Worm (Caenorhabditis elegans): ENCODE data around the gene T01G1.4.

DNA sequence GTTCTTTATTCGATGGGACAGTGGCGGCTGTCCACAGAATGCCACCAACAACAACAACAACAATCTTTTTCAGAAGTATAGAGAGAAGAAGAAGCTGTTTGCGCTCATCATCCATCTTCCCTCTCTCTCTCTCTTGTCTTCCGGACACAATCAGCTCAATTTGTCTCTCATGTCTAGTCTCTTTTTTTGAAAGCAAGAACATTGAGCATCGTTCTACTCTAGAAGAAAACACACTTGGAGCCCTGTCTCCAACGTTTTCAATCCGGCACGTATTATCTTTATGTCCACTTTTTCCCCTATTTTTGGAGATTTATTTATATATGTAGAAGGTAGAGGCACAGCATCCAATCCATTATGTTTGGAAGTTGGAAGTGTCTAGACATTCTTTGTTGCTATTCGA lies 12.5 kb downstream of the T01G1.4 start:
- no peak for TF ChIP-seq ceh-82 (tag; optimal IDR thresholded peaks at IDR 0.05)
- TF ChIP-seq nhr-11 (tag; optimal IDR thresholded peaks at IDR 0.05), result no peak
- no peak for TF ChIP-seq nhr-19 (GFP tag; conservative IDR thresholded peaks at IDR 0.05)
- no peak for TF ChIP-seq egl-27 (tag; optimal IDR thresholded peaks at IDR 0.05)
- TF ChIP-seq elt-2 (tag; optimal IDR thresholded peaks at IDR 0.05), result no peak
- no peak for TF ChIP-seq fkh-10 (GFP tag; optimal IDR thresholded peaks at IDR 0.05)
- no peak for TF ChIP-seq sox-4 (tag; optimal IDR thresholded peaks at IDR 0.05)
- no peak for TF ChIP-seq lin-15B (tag; optimal IDR thresholded peaks at IDR 0.05)
- no peak for TF ChIP-seq lin-35 (GFP tag; optimal IDR thresholded peaks at IDR 0.05)
- TF ChIP-seq jun-1 (tag; optimal IDR thresholded peaks at IDR 0.05), result no peak
- TF ChIP-seq nhr-237 (tag; optimal IDR thresholded peaks at IDR 0.05), result no peak
- TF ChIP-seq ztf-4 (tag; optimal IDR thresholded peaks at IDR 0.05), result no peak
